In the genomic region with DNA sequence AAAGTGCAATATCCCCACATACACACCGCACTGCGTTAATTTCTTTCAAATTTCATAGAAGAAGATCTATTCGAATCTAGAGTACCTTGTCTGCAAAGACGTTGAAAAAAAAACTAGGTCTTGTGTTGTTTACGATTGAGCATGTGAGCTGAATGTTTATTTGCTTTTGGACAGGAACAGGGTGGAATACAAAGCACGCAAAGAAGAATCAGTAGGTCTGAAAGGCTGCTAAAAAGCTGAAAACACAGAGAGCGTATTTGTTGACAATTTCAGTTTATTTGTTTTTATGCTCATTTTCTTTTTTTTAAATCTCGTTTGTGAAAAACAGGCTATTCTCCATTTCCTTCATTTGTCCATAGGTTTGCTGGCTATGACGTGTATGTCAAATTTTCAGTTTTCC, we compare ENCODE assay signal across 2 worm cellular contexts.
A peak's percentile ranks its signal among the peaks of the same experiment; 100 is the strongest.
TF ChIP-seq lines count a peak whose summit lies in the region.

No protein-coding gene starts in this region.

TF ChIP-seq in whole organism, L3 larva, 47 proteins besides CTCF, POLR2A, EP300 and RAD21:
- TF ChIP-seq lin-39 (tag; optimal IDR thresholded peaks at IDR 0.05; lab: Kevin White, UChicago) (no peak), pha-4 (tag; optimal IDR thresholded peaks at IDR 0.05; lab: Kevin White, UChicago) (peak; percentile 26)

TF ChIP-seq in whole organism, L4 larva, 104 proteins besides CTCF, POLR2A, EP300 and RAD21:
- no peak for TF ChIP-seq daf-12 (tag; optimal IDR thresholded peaks at IDR 0.05; lab: Kevin White, UChicago)
- TF ChIP-seq madf-9 (GFP tag; conservative IDR thresholded peaks at IDR 0.05; lab: Robert Waterston, UW) = no peak
- TF ChIP-seq saeg-2 (GFP tag; IDR thresholded peaks at IDR 0.05; lab: Robert Waterston, UW) = no peak
- TF ChIP-seq zag-1 (tag; optimal IDR thresholded peaks at IDR 0.05; lab: Kevin White, UChicago) = no peak
- TF ChIP-seq daf-16 (GFP tag; optimal IDR thresholded peaks at IDR 0.05; lab: Kevin White, UChicago) = no peak
- TF ChIP-seq daf-16 (tag; optimal IDR thresholded peaks at IDR 0.05; lab: Kevin White, UChicago) = peak; percentile 52
- TF ChIP-seq ceh-82 (tag; optimal IDR thresholded peaks at IDR 0.05; lab: Kevin White, UChicago) = no peak
- TF ChIP-seq snpc-1.2 (GFP tag; IDR thresholded peaks at IDR 0.05; lab: Robert Waterston, UW) = no peak
- TF ChIP-seq hlh-11 (tag; optimal IDR thresholded peaks at IDR 0.05; lab: Kevin White, UChicago) = no peak
- TF ChIP-seq zip-11 (GFP tag; IDR thresholded peaks at IDR 0.05; lab: Robert Waterston, UW) = no peak
- TF ChIP-seq lin-39 (tag; optimal IDR thresholded peaks at IDR 0.05; lab: Kevin White, UChicago) = no peak
- TF ChIP-seq F44E2.7 (GFP tag; IDR thresholded peaks at IDR 0.05; lab: Robert Waterston, UW) = no peak
- peak in 1 of 2 experiments; percentile 71 for TF ChIP-seq unc-62 (GFP tag; optimal IDR thresholded peaks at IDR 0.05 in 1 of 2; lab: Kevin White, UChicago)
- TF ChIP-seq unc-62 (tag; optimal IDR thresholded peaks at IDR 0.05; lab: Kevin White, UChicago) = no peak
- TF ChIP-seq dmd-8 (GFP tag; IDR thresholded peaks at IDR 0.05; lab: Robert Waterston, UW) = no peak
- TF ChIP-seq mxl-3 (GFP tag; optimal IDR thresholded peaks at IDR 0.05; lab: Kevin White, UChicago) = no peak
- no peak for TF ChIP-seq nhr-102 (tag; optimal IDR thresholded peaks at IDR 0.05; lab: Kevin White, UChicago)
- no peak for TF ChIP-seq F49E8.2 (tag; optimal IDR thresholded peaks at IDR 0.05; lab: Kevin White, UChicago; ENCODE audit: borderline replicate concordance)
- peak; percentile 4 for TF ChIP-seq dve-1 (tag; optimal IDR thresholded peaks at IDR 0.05; lab: Kevin White, UChicago; ENCODE audit: insufficient read depth)
- TF ChIP-seq zfp-2 (tag; optimal IDR thresholded peaks at IDR 0.05; lab: Kevin White, UChicago) = no peak
- no peak for TF ChIP-seq dmd-6 (GFP tag; IDR thresholded peaks at IDR 0.05; lab: Robert Waterston, UW)
- TF ChIP-seq hlh-30 (tag; optimal IDR thresholded peaks at IDR 0.05; lab: Kevin White, UChicago; ENCODE audit: insufficient read depth) = peak; percentile 23
- no peak for TF ChIP-seq zfp-3 (GFP tag; conservative IDR thresholded peaks at IDR 0.05; lab: Robert Waterston, UW)
- TF ChIP-seq lin-13 (GFP tag; optimal IDR thresholded peaks at IDR 0.05; lab: Kevin White, UChicago) = no peak
- no peak for TF ChIP-seq nhr-11 (tag; optimal IDR thresholded peaks at IDR 0.05; lab: Kevin White, UChicago)
- no peak for TF ChIP-seq ctbp-1 (GFP tag; IDR thresholded peaks at IDR 0.05; lab: Robert Waterston, UW)
- TF ChIP-seq mdl-1 (tag; optimal IDR thresholded peaks at IDR 0.05; lab: Kevin White, UChicago) = no peak
- no peak for TF ChIP-seq ceh-44 (GFP tag; IDR thresholded peaks at IDR 0.05; lab: Robert Waterston, UW)

Comparison
In these comparisons a context has a peak if more than half of its experiments do, and no peak if none do; other contexts are left out.
1. Of the 28 proteins assayed by ChIP-seq in both whole organism, L4 larva and whole organism, L3 larva: peak only in whole organism, L4 larva: none; only in whole organism, L3 larva: pha-4; in both: none; in neither: 26; mixed calls (peak in some experiments, not most) for 1.